Worm (Caenorhabditis elegans) whole organism, young adult: ENCODE data around the gene srt-64.

ENCODE experiments used
- F49E8.2 ChIP-seq: sonication (generic microtip); optimal IDR thresholded peaks from 3 replicates; lab custom pipeline; 2017; ENCODE audit warnings: missing genetic modification characterization, mild to moderate bottlenecking, missing compliant biosample characterization, antibody characterized with exemption, moderate library complexity; ENCODE audit not compliant: insufficient read depth
- F57C9.4 ChIP-seq: sonication (generic microtip); optimal IDR thresholded peaks from 2 replicates; lab custom pipeline; 2017; ENCODE audit warnings: mild to moderate bottlenecking, missing genetic modification characterization, missing compliant biosample characterization
- Y95B8A.8 ChIP-seq: fragments of 200-800 bp; sonication (Bioruptor generic); IDR thresholded peaks from 2 replicates; pipeline ENCODE4 v1.3.6; 2022; ENCODE audit warnings: missing genetic modification reagents, missing genetic modification characterization, missing compliant biosample characterization
- attf-5 ChIP-seq: fragments of 200-800 bp; sonication (Bioruptor generic); optimal IDR thresholded peaks from 2 replicates; lab custom pipeline; 2018; ENCODE audit warnings: mild to moderate bottlenecking, missing genetic modification characterization, missing compliant biosample characterization
- cebp-1 ChIP-seq, 2 experiments: fragments of 200-800 bp in 1 of 2; sonication (Bioruptor generic) in 1 of 2; sonication (generic microtip) in 1 of 2; IDR thresholded peaks in 1 of 2; optimal IDR thresholded peaks in 1 of 2; 2 replicates each; pipeline versions ENCODE4 v1.3.6 to Lab custom; 2017 to 2022; ENCODE audit warnings: missing compliant biosample characterization in 2 of 2, missing genetic modification characterization in 2 of 2, mild to moderate bottlenecking in 1 of 2, missing genetic modification reagents in 1 of 2, moderate library complexity in 1 of 2
- hmg-1.2 ChIP-seq: fragments of 200-800 bp; sonication (Bioruptor generic); IDR thresholded peaks from 2 replicates; pipeline ENCODE4 v1.3.6; 2022; ENCODE audit warnings: missing genetic modification reagents, missing genetic modification characterization, missing compliant biosample characterization
- snpc-4 ChIP-seq, 5 experiments: fragments of 150-350 bp in 1 of 5; sonication (generic microtip) in 4 of 5; optimal IDR thresholded peaks; 2 replicates each; lab custom pipeline; 2014 to 2018; ENCODE audit warnings: missing genetic modification characterization in 5 of 5, missing biosample characterization in 3 of 5, antibody characterized with exemption in 2 of 5, mild to moderate bottlenecking in 2 of 5, missing compliant biosample characterization in 2 of 5, missing genotype in 2 of 5, moderate library complexity in 2 of 5, missing genetic modification reagents in 1 of 5
- unc-130 ChIP-seq: sonication (generic microtip); optimal IDR thresholded peaks from 2 replicates; lab custom pipeline; 2016; ENCODE audit warnings: missing genetic modification reagents, missing genetic modification characterization, missing compliant biosample characterization

- no peak for TF ChIP-seq hmg-1.2
- TF ChIP-seq attf-5 (GFP tag; lab: Kevin White, UChicago) = no peak
- no peak for TF ChIP-seq F57C9.4
- TF ChIP-seq Y95B8A.8 (GFP tag; lab: Robert Waterston, UW) = no peak
- TF ChIP-seq snpc-4 (GFP tag; optimal IDR thresholded peaks at IDR 0.05; lab: Kevin White, UChicago) = no peak
- TF ChIP-seq snpc-4 (tag; optimal IDR thresholded peaks at IDR 0.05; lab: Kevin White, UChicago) = no peak
- no peak for TF ChIP-seq F49E8.2
- TF ChIP-seq cebp-1 (GFP tag; IDR thresholded peaks at IDR 0.05; lab: Robert Waterston, UW) = no peak
- peak; percentile 16 for TF ChIP-seq cebp-1 (tag; optimal IDR thresholded peaks at IDR 0.05; lab: Kevin White, UChicago)
- TF ChIP-seq unc-130 (GFP tag; lab: Kevin White, UChicago) = no peak
Measured at ce11 chrV:5204127-5204526, 34.6 kb upstream of the srt-64 start, which contains the start of gene ttc-37.
